Worm (Caenorhabditis elegans) whole organism, young adult: ENCODE results near the gene Y50D4C.5.

Experiments used
- B0336.3 ChIP-seq: fragments of 200-800 bp; sonication (Bioruptor generic); IDR thresholded peaks from 2 replicates; pipeline ENCODE4 v1.3.6; 2022; ENCODE audit warnings: missing genetic modification characterization, missing compliant biosample characterization
- F22D6.2 ChIP-seq: sonication (generic microtip); optimal IDR thresholded peaks from 2 replicates; lab custom pipeline; 2016; ENCODE audit warnings: mild to moderate bottlenecking, missing genetic modification characterization, missing compliant biosample characterization
- F49E8.2 ChIP-seq: sonication (generic microtip); optimal IDR thresholded peaks from 3 replicates; lab custom pipeline; 2017; ENCODE audit warnings: missing genetic modification characterization, mild to moderate bottlenecking, missing compliant biosample characterization, antibody characterized with exemption, moderate library complexity; ENCODE audit not compliant: insufficient read depth
- F57A8.1 ChIP-seq: fragments of 200-800 bp; sonication (Bioruptor generic); optimal IDR thresholded peaks from 2 replicates; lab custom pipeline; 2018; ENCODE audit warnings: mild to moderate bottlenecking, missing genetic modification characterization, moderate library complexity, missing compliant biosample characterization
- Y95B8A.8 ChIP-seq: fragments of 200-800 bp; sonication (Bioruptor generic); IDR thresholded peaks from 2 replicates; pipeline ENCODE4 v1.3.6; 2022; ENCODE audit warnings: missing genetic modification reagents, missing genetic modification characterization, missing compliant biosample characterization
- ccch-3 ChIP-seq: fragments of 200-800 bp; sonication (Bioruptor generic); optimal IDR thresholded peaks from 2 replicates; lab custom pipeline; 2018; ENCODE audit warnings: mild to moderate bottlenecking, missing genetic modification characterization, missing compliant biosample characterization
- ceh-40 ChIP-seq: fragments of 200-800 bp; sonication (Bioruptor generic); IDR thresholded peaks from 2 replicates; pipeline ENCODE4 v1.3.6; 2022; ENCODE audit warnings: missing genetic modification characterization, missing compliant biosample characterization
- hlh-26 ChIP-seq: fragments of 200-800 bp; sonication (Bioruptor generic); conservative IDR thresholded peaks from 2 replicates; pipeline ENCODE4 v1.3.6; 2022; ENCODE audit warnings: missing genetic modification reagents, missing genetic modification characterization, missing compliant biosample characterization
- hmg-20 ChIP-seq: fragments of 200-800 bp; sonication (Bioruptor generic); IDR thresholded peaks from 2 replicates; pipeline ENCODE4 v1.3.6; 2022; ENCODE audit warnings: missing genetic modification reagents, missing genetic modification characterization, missing compliant biosample characterization
- let-526 ChIP-seq: fragments of 200-800 bp; sonication (Bioruptor generic); IDR thresholded peaks from 2 replicates; pipeline ENCODE4 v1.3.6; 2022; ENCODE audit warnings: missing genetic modification reagents, missing genetic modification characterization, missing compliant biosample characterization
- let-607 ChIP-seq, 2 experiments: fragments of 200-800 bp in 1 of 2; sonication (Bioruptor generic) in 1 of 2; sonication (generic microtip) in 1 of 2; optimal IDR thresholded peaks; 2 replicates each; lab custom pipeline; 2016 to 2018; ENCODE audit warnings: mild to moderate bottlenecking in 2 of 2, missing compliant biosample characterization in 2 of 2, missing genetic modification characterization in 2 of 2, moderate library complexity in 2 of 2, missing genotype in 1 of 2
- lin-35 ChIP-seq, 3 experiments: fragments of 150-350 bp in 2 of 3; sonication (generic microtip) in 1 of 3; optimal IDR thresholded peaks; 2 replicates each; lab custom pipeline; 2014 to 2018; ENCODE audit warnings: missing biosample characterization in 3 of 3, missing genetic modification characterization in 3 of 3, missing genetic modification reagents in 3 of 3
- lsl-1 ChIP-seq: fragments of 200-800 bp; sonication (Bioruptor generic); optimal IDR thresholded peaks from 2 replicates; lab custom pipeline; 2018; ENCODE audit warnings: mild to moderate bottlenecking, missing genetic modification characterization, moderate library complexity, missing compliant biosample characterization
- lsy-27 ChIP-seq: sonication (generic microtip); optimal IDR thresholded peaks from 2 replicates; lab custom pipeline; 2017; ENCODE audit warnings: missing genetic modification characterization, mild to moderate bottlenecking, missing compliant biosample characterization, antibody characterized with exemption, missing genotype, borderline replicate concordance; ENCODE audit not compliant: insufficient read depth
- mcd-1 ChIP-seq: fragments of 200-800 bp; sonication (Bioruptor generic); IDR thresholded peaks from 2 replicates; pipeline ENCODE4 v1.3.6; 2022; ENCODE audit warnings: missing genetic modification reagents, missing genetic modification characterization, missing compliant biosample characterization
- nhr-120 ChIP-seq: fragments of 200-800 bp; sonication (Bioruptor generic); IDR thresholded peaks from 2 replicates; pipeline ENCODE4 v1.3.6; 2022; ENCODE audit warnings: missing genetic modification characterization, missing compliant biosample characterization
- snpc-1.3 ChIP-seq: sonication (generic microtip); optimal IDR thresholded peaks from 2 replicates; lab custom pipeline; 2017; ENCODE audit warnings: missing genetic modification characterization, mild to moderate bottlenecking, missing compliant biosample characterization, antibody characterized with exemption, moderate library complexity, missing genotype, missing genetic modification reagents; ENCODE audit not compliant: insufficient read depth
- xnd-1 ChIP-seq: sonication (generic microtip); optimal IDR thresholded peaks from 2 replicates; lab custom pipeline; 2016; ENCODE audit warnings: missing genotype, missing genetic modification reagents, missing genetic modification characterization, missing compliant biosample characterization
- ztf-28 ChIP-seq: fragments of 200-800 bp; sonication (Bioruptor generic); IDR thresholded peaks from 2 replicates; pipeline ENCODE4 v1.3.6; 2022; ENCODE audit warnings: missing genetic modification reagents, missing genetic modification characterization, missing compliant biosample characterization
- ztf-6 ChIP-seq: fragments of 200-800 bp; sonication (Bioruptor generic); IDR thresholded peaks from 2 replicates; pipeline ENCODE4 v1.3.6; 2022; ENCODE audit warnings: missing genetic modification reagents, missing genetic modification characterization, missing compliant biosample characterization

Gene Y50D4C.5

ce11 chrV:949760-950159, 53.8 kb downstream of the Y50D4C.5 start, which contains the start of gene Y50D4C.6:
TSS of gene Y50D4C.6 (minus strand) at chrV:949860.
- TF ChIP-seq hlh-26 (GFP tag; lab: Robert Waterston, UW): no peak
- no peak for TF ChIP-seq ceh-40 (GFP tag; lab: Robert Waterston, UW)
- TF ChIP-seq lin-35 (GFP tag; optimal IDR thresholded peaks at IDR 0.05; lab: Kevin White, UChicago): no peak
- no peak for TF ChIP-seq let-526 (GFP tag; lab: Robert Waterston, UW)
- no peak for TF ChIP-seq let-607 (tag; optimal IDR thresholded peaks at IDR 0.05; lab: Kevin White, UChicago)
- no peak for TF ChIP-seq F49E8.2 (tag; lab: Kevin White, UChicago)
- no peak for TF ChIP-seq xnd-1 (tag; lab: Kevin White, UChicago)
- TF ChIP-seq ztf-6 (GFP tag; lab: Robert Waterston, UW): no peak
- TF ChIP-seq B0336.3 (GFP tag; lab: Robert Waterston, UW): no peak
- no peak for TF ChIP-seq hmg-20 (GFP tag; lab: Robert Waterston, UW)
- no peak for TF ChIP-seq ccch-3 (GFP tag; lab: Kevin White, UChicago)
- TF ChIP-seq mcd-1 (GFP tag; lab: Robert Waterston, UW): no peak
- TF ChIP-seq F22D6.2: no peak
- no peak for TF ChIP-seq nhr-120 (GFP tag; lab: Robert Waterston, UW)

DNA sequence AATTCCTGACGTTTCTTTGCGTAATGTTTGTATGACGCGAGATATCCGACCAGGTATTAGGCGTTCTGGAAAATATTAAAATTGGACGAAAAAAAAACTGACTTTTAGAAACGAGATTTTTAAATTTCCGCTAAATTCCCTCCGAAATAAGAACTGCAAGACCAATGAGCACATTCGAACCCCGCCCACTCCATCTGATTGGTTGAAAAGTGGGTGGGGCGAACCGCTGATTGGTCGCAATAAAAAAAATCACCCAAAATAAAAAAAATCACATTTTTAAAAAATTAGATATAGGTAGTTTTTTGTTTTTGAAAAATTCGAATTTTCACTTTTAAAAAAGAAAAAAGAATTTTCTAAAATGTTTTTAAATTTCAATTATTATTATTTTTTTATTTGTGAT, 54.5 kb downstream of the Y50D4C.5 start:
- TF ChIP-seq lsy-27 (tag; lab: Kevin White, UChicago) (no peak), ztf-28 (GFP tag; lab: Robert Waterston, UW) (no peak), snpc-1.3 (no peak), nhr-120 (GFP tag; lab: Robert Waterston, UW) (no peak), lsl-1 (GFP tag; lab: Kevin White, UChicago) (no peak), Y95B8A.8 (GFP tag; lab: Robert Waterston, UW) (no peak), F57A8.1 (no peak)
